Fruit fly (Drosophila melanogaster): ENCODE measurements around the gene CG2150.

The CG2150 gene

DNA sequence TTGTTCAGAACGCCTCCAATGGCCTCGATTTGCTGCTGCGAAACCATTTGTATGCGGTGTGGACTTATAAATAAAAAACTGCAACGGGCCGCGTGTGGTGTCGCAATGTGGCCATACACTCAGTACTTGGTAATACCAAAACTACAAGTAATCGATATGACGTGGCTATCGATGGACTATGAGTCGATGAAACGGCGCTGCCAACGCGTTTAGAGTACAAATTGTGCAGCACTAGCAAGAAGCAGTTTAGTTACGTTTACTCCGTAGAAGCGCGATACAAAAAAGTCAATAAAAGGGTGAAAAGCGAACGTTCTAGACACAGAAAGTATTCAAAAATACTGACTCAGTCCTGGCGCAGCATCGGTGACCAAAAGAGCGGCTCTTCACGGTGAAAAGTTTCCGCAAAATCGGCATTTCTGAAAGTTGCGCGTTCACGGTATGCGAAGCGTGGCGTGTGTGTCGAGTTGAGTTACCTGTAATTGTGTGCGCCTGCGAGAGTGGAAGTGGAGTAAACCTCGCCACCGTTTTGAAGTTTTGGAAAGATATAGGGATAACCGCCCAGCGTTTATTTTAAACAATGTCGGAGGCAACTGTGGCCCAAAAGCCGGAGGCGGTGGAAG, 17.0 kb downstream of the CG2150 start, which contains the start of the genes nero and CG1910:
TSS of gene nero (minus strand) at position 130 of the 620 bp plus-strand sequence.
TSS of gene CG1910 (plus strand) at position 215 of the 620 bp plus-strand sequence.
- TF ChIP-seq esn (GFP tag; optimal IDR thresholded peaks at IDR 0.05) = peak; percentile 33
- no peak for TF ChIP-seq CG6163 (GFP tag; IDR thresholded peaks at IDR 0.05)
- peak; percentile 11 for TF ChIP-seq CG3032 (tag; optimal IDR thresholded peaks at IDR 0.05)
- TF ChIP-seq CG1621 (tag; optimal IDR thresholded peaks at IDR 0.05) = peak; percentile 50

- TF ChIP-seq CG6854 (GFP tag; optimal IDR thresholded peaks at IDR 0.05) (peak; percentile 45), CG6808 (GFP tag; optimal IDR thresholded peaks at IDR 0.05) (peak; percentile 25), CG31627 (GFP tag; optimal IDR thresholded peaks at IDR 0.05) (no peak), Eip93F (GFP tag; optimal IDR thresholded peaks at IDR 0.05) (no peak), CG11294 (GFP tag; IDR thresholded peaks at IDR 0.05) (no peak), CG11902 (GFP tag; optimal IDR thresholded peaks at IDR 0.05) (no peak), CG4318 (GFP tag; optimal IDR thresholded peaks at IDR 0.05) (no peak), achi (GFP tag; optimal IDR thresholded peaks at IDR 0.05) (peak; percentile 18), CG7368 (GFP tag; optimal IDR thresholded peaks at IDR 0.05) (no peak), CG32006 (GFP tag; optimal IDR thresholded peaks at IDR 0.05) (no peak), Smox (GFP tag; optimal IDR thresholded peaks at IDR 0.05) (no peak), Hr39 (GFP tag; optimal IDR thresholded peaks at IDR 0.05) (no peak), CG10669 (GFP tag; optimal IDR thresholded peaks at IDR 0.05) (no peak), dsx (GFP tag; optimal IDR thresholded peaks at IDR 0.05; ENCODE audit: poor library complexity, severe bottlenecking) (peak; percentile 10), Eip78C (GFP tag) (peak; percentile 70), Hr4 (GFP tag; optimal IDR thresholded peaks at IDR 0.05) (no peak), topi (GFP tag; optimal IDR thresholded peaks at IDR 0.05) (peak; percentile 35), esn (GFP tag; optimal IDR thresholded peaks at IDR 0.05) (peak; percentile 35), Sox14 (GFP tag; optimal IDR thresholded peaks at IDR 0.05) (peak; percentile 57), Sox15 (GFP tag; optimal IDR thresholded peaks at IDR 0.05) (no peak), CG8319 (GFP tag; optimal IDR thresholded peaks at IDR 0.05) (no peak), Blimp-1 (GFP tag; optimal IDR thresholded peaks at IDR 0.05) (no peak), OdsH (GFP tag; optimal IDR thresholded peaks at IDR 0.05) (no peak), svp (GFP tag) (peak; percentile 86), CG3919 (GFP tag; optimal IDR thresholded peaks at IDR 0.05) (peak; percentile 1), CG1621 (tag; optimal IDR thresholded peaks at IDR 0.05) (peak; percentile 44), spab (GFP tag; optimal IDR thresholded peaks at IDR 0.05) (no peak), vri (GFP tag; optimal IDR thresholded peaks at IDR 0.05) (no peak), acj6 (GFP tag; optimal IDR thresholded peaks at IDR 0.05) (no peak), CG3032 (tag; optimal IDR thresholded peaks at IDR 0.05) (peak; percentile 9), pdm3 (GFP tag; optimal IDR thresholded peaks at IDR 0.05) (no peak), Ets21C (GFP tag; optimal IDR thresholded peaks at IDR 0.05) (no peak), CG8632 (GFP tag; optimal IDR thresholded peaks at IDR 0.05) (no peak), CG6792 (GFP tag; optimal IDR thresholded peaks at IDR 0.05) (no peak), eg (GFP tag; IDR thresholded peaks at IDR 0.05) (no peak), Gug (GFP tag; IDR thresholded peaks at IDR 0.05) (no peak), Sox102F (GFP tag; optimal IDR thresholded peaks at IDR 0.05) (no peak), lz (GFP tag; optimal IDR thresholded peaks at IDR 0.05) (no peak), CG9139 (GFP tag; optimal IDR thresholded peaks at IDR 0.05) (peak; percentile 15), fd85E (GFP tag; optimal IDR thresholded peaks at IDR 0.05) (no peak), Eip75B (GFP tag; optimal IDR thresholded peaks at IDR 0.05) (peak; percentile 51), cyc (GFP tag; optimal IDR thresholded peaks at IDR 0.05) (no peak), CG16779 (tag; optimal IDR thresholded peaks at IDR 0.05) (peak; percentile 28), Hr38 (GFP tag; optimal IDR thresholded peaks at IDR 0.05) (no peak), CG15336 (GFP tag; IDR thresholded peaks at IDR 0.05) (no peak), dac (GFP tag; optimal IDR thresholded peaks at IDR 0.05) (no peak), salr (GFP tag; optimal IDR thresholded peaks at IDR 0.05) (no peak), CG6276 (GFP tag; optimal IDR thresholded peaks at IDR 0.05) (no peak), CG6163 (GFP tag; IDR thresholded peaks at IDR 0.05) (peak; percentile 14; the same call in 1 of the 3 replicates)
Observed at dm6 chr3R:31745629-31746081, 18.9 kb downstream of the CG2150 start, which contains the start of gene awd. awd (minus strand) TSS chr3R:31746077.

Data from whole organism, prepupa.